Fruit fly (Drosophila melanogaster) whole organism: Measurements from ENCODE around the gene CG7910.
A peak's percentile ranks its signal among the peaks of the same experiment; 100 is the strongest.

ENCODE experiments used
- CG8478 ChIP-seq: fragments of >200 bp; optimal IDR thresholded peaks from 2 replicates; lab custom pipeline; 2018; ENCODE audit warnings: inconsistent platforms
- Dll ChIP-seq: fragments of >200 bp; optimal IDR thresholded peaks from 2 replicates; lab custom pipeline; 2017
- EcR ChIP-seq, 2 experiments: fragments of >200 bp; optimal IDR thresholded peaks; 2 replicates each; lab custom pipeline; 2017; ENCODE audit warnings: missing biosample characterization in 2 of 2, missing genetic modification characterization in 2 of 2, missing genetic modification reagents in 2 of 2
- pan ChIP-seq: fragments of >200 bp; optimal IDR thresholded peaks from 2 replicates; lab custom pipeline; 2017
- psq ChIP-seq: fragments of >200 bp; optimal IDR thresholded peaks from 2 replicates; lab custom pipeline; 2017
- usp ChIP-seq: fragments of >200 bp; optimal IDR thresholded peaks from 2 replicates; lab custom pipeline; 2017; ENCODE audit warnings: missing biosample characterization, missing genetic modification characterization, mixed read lengths

Gene CG7910

dm6 chr3R:8106909-8107841 is 20.1 kb downstream of the CG7910 start:
- no peak for TF ChIP-seq Dll (lab: Kevin White, UChicago)
- no peak for TF ChIP-seq pan
- no peak for TF ChIP-seq EcR (GFP tag; optimal IDR thresholded peaks at IDR 0.05; lab: Kevin White, UChicago)
- TF ChIP-seq psq (lab: Kevin White, UChicago) = no peak
- TF ChIP-seq CG8478 (lab: Kevin White, UChicago) = no peak
- no peak for TF ChIP-seq usp (GFP tag; lab: Kevin White, UChicago)

DNA sequence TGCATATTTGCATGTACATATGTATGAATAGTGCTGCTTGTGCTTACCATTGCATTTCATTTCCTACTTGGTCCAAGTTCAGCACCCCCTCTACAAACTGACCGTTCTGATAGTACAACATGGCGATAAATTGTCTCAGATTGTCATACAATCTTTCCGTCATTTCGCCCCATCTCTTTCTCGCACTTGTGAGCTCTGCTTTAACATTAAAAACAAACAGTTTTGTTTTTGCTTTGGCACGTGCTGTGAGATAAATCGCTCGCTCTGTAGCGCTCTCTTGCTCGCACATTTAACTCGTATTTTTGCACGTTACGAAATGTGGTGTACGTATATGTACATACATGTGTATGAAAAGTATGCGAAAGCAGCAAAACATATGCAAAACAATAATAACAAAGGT is 21.7 kb downstream of the CG7910 start:
- no peak for TF ChIP-seq psq (lab: Kevin White, UChicago)
- TF ChIP-seq Dll (lab: Kevin White, UChicago) = no peak
- TF ChIP-seq pan = no peak
- no peak for TF ChIP-seq usp (GFP tag; lab: Kevin White, UChicago)
- no peak for TF ChIP-seq CG8478 (lab: Kevin White, UChicago)
- no peak for TF ChIP-seq EcR (GFP tag; optimal IDR thresholded peaks at IDR 0.05; lab: Kevin White, UChicago)

DNA sequence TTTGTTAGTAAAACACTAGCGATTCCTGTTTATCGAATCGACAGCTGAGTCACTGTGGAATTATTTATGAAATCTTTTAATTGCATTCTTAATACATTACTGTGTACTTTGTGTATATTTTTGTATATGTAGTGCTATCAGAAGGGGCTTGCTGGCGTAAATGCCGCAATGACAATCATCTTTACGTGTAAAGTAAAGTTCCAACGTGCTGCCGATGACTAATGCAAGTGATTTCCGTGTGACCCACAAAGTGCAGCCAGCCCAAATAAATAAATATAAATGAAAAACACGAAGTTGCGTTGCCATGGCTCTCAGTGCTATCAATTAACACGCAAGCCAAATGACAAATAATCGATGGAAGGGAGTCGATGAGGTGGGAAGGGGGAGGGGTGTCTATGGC is 22.7 kb downstream of the CG7910 start:
- TF ChIP-seq psq (lab: Kevin White, UChicago) (no peak), usp (GFP tag; lab: Kevin White, UChicago) (no peak), EcR (GFP tag; optimal IDR thresholded peaks at IDR 0.05; lab: Kevin White, UChicago) (no peak), Dll (lab: Kevin White, UChicago) (no peak), CG8478 (lab: Kevin White, UChicago) (no peak), pan (no peak)

DNA sequence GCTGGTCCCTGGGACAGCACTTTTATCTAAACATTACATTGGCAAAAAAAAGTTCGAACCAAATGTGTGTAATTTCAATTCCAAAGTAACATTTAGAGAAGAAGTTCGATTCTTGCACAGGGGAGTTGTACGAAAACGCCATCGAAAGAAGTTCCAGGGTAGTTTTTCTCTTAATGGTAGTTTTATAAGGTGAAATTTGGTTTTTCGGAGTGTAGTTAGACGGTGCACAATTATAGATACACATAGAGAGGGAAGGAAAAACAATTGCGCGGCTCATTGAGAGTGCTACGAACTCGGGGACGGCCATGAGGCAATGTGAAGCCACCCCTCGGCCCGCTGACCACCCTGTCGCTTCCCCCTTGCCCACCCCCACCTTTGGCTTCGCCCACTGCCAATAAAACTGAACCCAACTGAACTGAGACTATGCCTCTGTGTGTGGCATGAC is 23.2 kb downstream of the CG7910 start:
- TF ChIP-seq EcR (GFP tag; optimal IDR thresholded peaks at IDR 0.05; lab: Kevin White, UChicago) (peak in 1 of 2 experiments; percentile 52), usp (GFP tag; lab: Kevin White, UChicago) (no peak), Dll (lab: Kevin White, UChicago) (no peak), CG8478 (lab: Kevin White, UChicago) (no peak), pan (no peak), psq (lab: Kevin White, UChicago) (no peak)

- TF ChIP-seq usp (GFP tag; lab: Kevin White, UChicago) (no peak), CG8478 (lab: Kevin White, UChicago) (no peak), psq (lab: Kevin White, UChicago) (no peak)
These were observed 23.9 kb downstream of the CG7910 start for dm6 chr3R:8110951-8111350.

dm6 chr3R:8111789-8112382 is 24.8 kb downstream of the CG7910 start:
- TF ChIP-seq usp (GFP tag; lab: Kevin White, UChicago) = no peak
- no peak for TF ChIP-seq CG8478 (lab: Kevin White, UChicago)
- TF ChIP-seq EcR (GFP tag; optimal IDR thresholded peaks at IDR 0.05; lab: Kevin White, UChicago) = no peak
- no peak for TF ChIP-seq psq (lab: Kevin White, UChicago)
- no peak for TF ChIP-seq pan
- no peak for TF ChIP-seq Dll (lab: Kevin White, UChicago)

DNA sequence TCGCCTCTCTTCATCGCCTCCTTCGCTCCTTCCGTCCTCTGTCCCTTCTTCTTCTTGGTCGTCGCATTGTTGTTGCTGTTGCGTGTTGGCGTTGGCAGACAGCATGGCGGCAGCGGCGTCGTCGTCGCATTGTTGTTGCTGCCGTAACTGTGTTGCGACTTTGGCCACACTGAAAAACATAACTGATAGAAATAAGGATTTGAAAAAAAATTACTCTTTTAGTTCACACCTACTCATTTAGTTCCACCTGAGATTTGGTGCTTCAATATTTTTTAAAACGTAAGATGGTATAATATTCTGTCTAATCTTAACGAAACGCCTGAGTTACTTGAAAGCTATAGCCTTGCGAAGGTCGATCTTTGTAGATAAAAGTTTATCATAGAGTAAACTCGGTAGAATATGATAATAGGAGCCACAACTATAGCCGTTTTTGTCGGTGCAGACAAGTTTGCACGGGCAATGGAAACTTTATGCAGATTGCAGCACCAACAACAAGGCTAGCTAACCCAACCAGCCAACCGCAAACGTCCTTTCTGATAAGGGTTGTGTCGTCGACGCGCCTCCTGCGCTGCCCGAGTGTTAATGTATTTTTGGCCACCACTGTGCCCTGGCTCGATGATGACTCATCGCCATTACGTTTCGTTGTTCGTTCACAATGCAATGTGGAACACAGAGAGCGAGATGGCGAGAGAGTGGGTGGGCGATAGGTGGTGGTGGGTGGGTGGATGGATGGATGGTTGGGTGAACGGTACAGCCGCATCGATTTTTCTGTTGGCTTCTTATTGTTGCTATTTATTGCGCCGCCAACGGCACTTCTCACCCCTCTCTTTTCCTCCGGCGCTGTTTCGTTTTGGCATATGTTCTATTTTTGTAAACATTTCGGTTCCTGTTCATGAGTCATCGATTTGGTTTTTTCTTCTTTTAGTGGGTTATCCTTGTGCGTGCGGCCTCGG is 26.1 kb downstream of the CG7910 start:
- TF ChIP-seq Dll (lab: Kevin White, UChicago) = peak; percentile 22
- no peak for TF ChIP-seq pan

- TF ChIP-seq CG8478 (lab: Kevin White, UChicago) = no peak
- no peak for TF ChIP-seq EcR (GFP tag; optimal IDR thresholded peaks at IDR 0.05; lab: Kevin White, UChicago)
- no peak for TF ChIP-seq Dll (lab: Kevin White, UChicago)
- no peak for TF ChIP-seq pan
- TF ChIP-seq usp (GFP tag; lab: Kevin White, UChicago) = no peak
- no peak for TF ChIP-seq psq (lab: Kevin White, UChicago)
These were observed 27.0 kb downstream of the CG7910 start for dm6 chr3R:8113833-8114673.

- TF ChIP-seq psq (lab: Kevin White, UChicago) (no peak), pan (no peak), usp (GFP tag; lab: Kevin White, UChicago) (no peak), EcR (GFP tag; optimal IDR thresholded peaks at IDR 0.05; lab: Kevin White, UChicago) (no peak), CG8478 (lab: Kevin White, UChicago) (no peak), Dll (lab: Kevin White, UChicago) (no peak)
These were observed 28.2 kb downstream of the CG7910 start for dm6 chr3R:8115205-8115604.

dm6 chr3R:8115951-8116611 is 29.0 kb downstream of the CG7910 start:
- no peak for TF ChIP-seq EcR (GFP tag; optimal IDR thresholded peaks at IDR 0.05; lab: Kevin White, UChicago)
- TF ChIP-seq pan = no peak
- no peak for TF ChIP-seq Dll (lab: Kevin White, UChicago)
- TF ChIP-seq CG8478 (lab: Kevin White, UChicago) = no peak
- no peak for TF ChIP-seq psq (lab: Kevin White, UChicago)
- TF ChIP-seq usp (GFP tag; lab: Kevin White, UChicago) = no peak
